Fruit fly (Drosophila melanogaster) whole organism, embryonic: ENCODE measurements around the gene Sytbeta.
A peak's percentile ranks its signal among the peaks of the same experiment; 100 is the strongest.

ENCODE experiments used
- CG10274 ChIP-seq: fragments of 200-800 bp; sonication (Bioruptor generic); optimal IDR thresholded peaks from 3 replicates; lab custom pipeline; 2017; ENCODE audit warnings: missing biosample characterization, mild to moderate bottlenecking, missing genetic modification characterization
- CG10321 ChIP-seq: fragments of 200-800 bp; sonication (Bioruptor generic); IDR thresholded peaks from 2 replicates; pipeline ENCODE4 v1.3.6; 2022; ENCODE audit warnings: missing biosample characterization, missing genetic modification characterization
- CG10654 ChIP-seq: fragments of 200-800 bp; sonication (Bioruptor generic); optimal IDR thresholded peaks from 2 replicates; lab custom pipeline; 2016; ENCODE audit warnings: missing biosample characterization, missing genetic modification characterization
- CG12219 ChIP-seq: fragments of 200-800 bp; sonication (Bioruptor generic); optimal IDR thresholded peaks from 3 replicates; lab custom pipeline; 2018; ENCODE audit warnings: missing biosample characterization, mild to moderate bottlenecking, missing genetic modification characterization
- CG12391 ChIP-seq: fragments of 200-800 bp; sonication (Bioruptor generic); optimal IDR thresholded peaks from 3 replicates; lab custom pipeline; 2018; ENCODE audit warnings: missing biosample characterization, mild to moderate bottlenecking, missing genetic modification characterization, moderate library complexity
- CG12769 ChIP-seq: fragments of 200-800 bp; sonication (Bioruptor generic); optimal IDR thresholded peaks from 2 replicates; lab custom pipeline; 2019; ENCODE audit warnings: missing biosample characterization, mild to moderate bottlenecking, missing genetic modification characterization, moderate library complexity
- CG14014 ChIP-seq: fragments of 200-800 bp; sonication (Bioruptor generic); IDR thresholded peaks from 2 replicates; pipeline ENCODE4 v1.3.6; 2022; ENCODE audit warnings: missing biosample characterization, missing genetic modification characterization
- CG14441 ChIP-seq: fragments of 200-800 bp; sonication (Bioruptor generic); IDR thresholded peaks from 2 replicates; pipeline ENCODE4 v1.3.6; 2022; ENCODE audit warnings: missing biosample characterization, missing genetic modification characterization
- CG15696 ChIP-seq: fragments of 200-800 bp; sonication (Bioruptor generic); optimal IDR thresholded peaks from 2 replicates; lab custom pipeline; 2019; ENCODE audit warnings: missing biosample characterization, mild to moderate bottlenecking, missing genetic modification characterization, moderate library complexity
- CG17385 ChIP-seq: fragments of 200-800 bp; sonication (Bioruptor generic); optimal IDR thresholded peaks from 3 replicates; lab custom pipeline; 2018; ENCODE audit warnings: missing biosample characterization, mild to moderate bottlenecking, missing genetic modification characterization
- CG33213 ChIP-seq: fragments of 200-800 bp; sonication (Bioruptor generic); optimal IDR thresholded peaks from 3 replicates; lab custom pipeline; 2016; ENCODE audit warnings: missing biosample characterization, missing genetic modification characterization
- CG34224 ChIP-seq: fragments of 200-800 bp; sonication (Bioruptor generic); IDR thresholded peaks from 3 replicates; pipeline ENCODE4 v1.3.6; 2022; ENCODE audit warnings: missing biosample characterization, missing genetic modification characterization; ENCODE audit not compliant: partially characterized antibody
- CG6254 ChIP-seq: fragments of 200-800 bp; sonication (Bioruptor generic); optimal IDR thresholded peaks from 3 replicates; lab custom pipeline; 2017; ENCODE audit warnings: mild to moderate bottlenecking, missing biosample characterization, missing genetic modification reagents, missing genetic modification characterization
- CG6654 ChIP-seq: fragments of 200-800 bp; sonication (Bioruptor generic); optimal IDR thresholded peaks from 2 replicates; lab custom pipeline; 2017; ENCODE audit warnings: missing biosample characterization, mild to moderate bottlenecking, missing genetic modification characterization
- CG6791 ChIP-seq: fragments of 200-800 bp; sonication (Bioruptor generic); IDR thresholded peaks from 3 replicates; pipeline ENCODE4 v1.3.6; 2022; ENCODE audit warnings: missing biosample characterization, missing genetic modification characterization; ENCODE audit not compliant: partially characterized antibody
- CG7928 ChIP-seq: fragments of 200-800 bp; sonication (Bioruptor generic); optimal IDR thresholded peaks from 2 replicates; lab custom pipeline; 2017; ENCODE audit warnings: missing biosample characterization, mild to moderate bottlenecking, missing genetic modification characterization
- CG8089 ChIP-seq: fragments of 200-800 bp; sonication (Bioruptor generic); optimal IDR thresholded peaks from 3 replicates; lab custom pipeline; 2016; ENCODE audit warnings: missing biosample characterization, missing genetic modification characterization
- CG9932 ChIP-seq: fragments of 200-800 bp; sonication (Bioruptor generic); IDR thresholded peaks from 2 replicates; pipeline ENCODE4 v1.3.6; 2022; ENCODE audit warnings: missing biosample characterization, missing genetic modification characterization
- Doc3 ChIP-seq: fragments of 200-800 bp; sonication (Bioruptor generic); IDR thresholded peaks from 3 replicates; pipeline ENCODE4 v1.3.6; 2022; ENCODE audit warnings: missing biosample characterization, missing genetic modification characterization; ENCODE audit not compliant: partially characterized antibody
- Hmx ChIP-seq: fragments of 200-800 bp; sonication (Bioruptor generic); optimal IDR thresholded peaks from 2 replicates; lab custom pipeline; 2016; ENCODE audit warnings: missing biosample characterization, missing genetic modification characterization
- Nf-YA ChIP-seq: fragments of 200-800 bp; sonication (Bioruptor generic); IDR thresholded peaks from 2 replicates; pipeline ENCODE4 v1.3.6; 2022; ENCODE audit warnings: missing biosample characterization, missing genetic modification characterization
- Poxn ChIP-seq: fragments of 200-800 bp; sonication (Bioruptor generic); IDR thresholded peaks from 2 replicates; pipeline ENCODE4 v1.3.6; 2022; ENCODE audit warnings: missing biosample characterization, missing genetic modification characterization
- Sin3A ChIP-seq: fragments of >200 bp; optimal IDR thresholded peaks from 2 replicates; lab custom pipeline; 2018
- Trl ChIP-seq, 3 experiments: fragments of >200 bp in 2 of 3; fragments of 200-800 bp in 1 of 3; sonication (Bioruptor generic) in 1 of 3; optimal IDR thresholded peaks; 2 replicates in 1 of 3; 3 replicates in 2 of 3; lab custom pipeline; 2016 to 2017; ENCODE audit warnings: missing biosample characterization in 1 of 3, missing genetic modification characterization in 1 of 3
- cg ChIP-seq: fragments of 200-800 bp; sonication (Bioruptor generic); optimal IDR thresholded peaks from 3 replicates; lab custom pipeline; 2019; ENCODE audit warnings: missing biosample characterization, mild to moderate bottlenecking, missing genetic modification characterization, moderate library complexity
- croc ChIP-seq: fragments of 200-800 bp; sonication (Bioruptor generic); conservative IDR thresholded peaks from 3 replicates; pipeline ENCODE4 v1.3.6; 2022; ENCODE audit warnings: missing biosample characterization, missing genetic modification characterization
- crp ChIP-seq, 2 experiments: fragments of 200-800 bp; sonication (Bioruptor generic); optimal IDR thresholded peaks; 2 replicates in 1 of 2; 3 replicates in 1 of 2; lab custom pipeline; 2017; ENCODE audit warnings: missing biosample characterization in 2 of 2, missing genetic modification characterization in 2 of 2, mild to moderate bottlenecking in 1 of 2, moderate library complexity in 1 of 2
- dysf ChIP-seq: fragments of 200-800 bp; sonication (Bioruptor generic); IDR thresholded peaks from 3 replicates; pipeline ENCODE4 v1.3.6; 2022; ENCODE audit warnings: missing biosample characterization, missing genetic modification characterization
- fd64A ChIP-seq: fragments of 200-800 bp; sonication (Bioruptor generic); optimal IDR thresholded peaks from 3 replicates; lab custom pipeline; 2018; ENCODE audit warnings: missing biosample characterization, mild to moderate bottlenecking, missing genetic modification characterization
- gce ChIP-seq: fragments of 200-800 bp; sonication (Bioruptor generic); IDR thresholded peaks from 3 replicates; pipeline ENCODE4 v1.3.6; 2022; ENCODE audit warnings: missing biosample characterization, missing genetic modification characterization
- gfzf ChIP-seq: fragments of 200-800 bp; sonication (Bioruptor generic); optimal IDR thresholded peaks from 2 replicates; lab custom pipeline; 2016; ENCODE audit warnings: missing biosample characterization, mild to moderate bottlenecking, missing genetic modification characterization, moderate library complexity
- klu ChIP-seq: fragments of 200-800 bp; sonication (Bioruptor generic); IDR thresholded peaks from 2 replicates; pipeline ENCODE4 v1.3.6; 2022; ENCODE audit warnings: missing biosample characterization, missing genetic modification characterization
- kni ChIP-seq: fragments of 200-800 bp; sonication (Bioruptor generic); optimal IDR thresholded peaks from 3 replicates; lab custom pipeline; 2017; ENCODE audit warnings: mild to moderate bottlenecking, missing biosample characterization, missing genetic modification reagents, missing genetic modification characterization
- knrl ChIP-seq: fragments of 200-800 bp; sonication (Bioruptor generic); IDR thresholded peaks from 3 replicates; pipeline ENCODE4 v1.3.6; 2022; ENCODE audit warnings: missing biosample characterization, missing genetic modification characterization; ENCODE audit not compliant: partially characterized antibody
- mam ChIP-seq: fragments of 200-800 bp; sonication (Bioruptor generic); optimal IDR thresholded peaks from 3 replicates; lab custom pipeline; 2016; ENCODE audit warnings: missing biosample characterization, missing genetic modification characterization
- org-1 ChIP-seq: fragments of 200-800 bp; sonication (Bioruptor generic); optimal IDR thresholded peaks from 2 replicates; lab custom pipeline; 2017; ENCODE audit warnings: missing biosample characterization, missing genetic modification characterization
- pb ChIP-seq: fragments of 200-800 bp; sonication (Bioruptor generic); optimal IDR thresholded peaks from 3 replicates; lab custom pipeline; 2016; ENCODE audit warnings: missing biosample characterization, missing genetic modification characterization
- pfk ChIP-seq: fragments of 200-800 bp; sonication (Bioruptor generic); optimal IDR thresholded peaks from 2 replicates; lab custom pipeline; 2018; ENCODE audit warnings: missing biosample characterization, mild to moderate bottlenecking, missing genetic modification characterization, moderate library complexity
- prd ChIP-seq, 3 experiments: fragments of >200 bp in 2 of 3; fragments of 200-800 bp in 1 of 3; sonication (Bioruptor generic) in 1 of 3; optimal IDR thresholded peaks in 2 of 3; IDR thresholded peaks in 1 of 3; 2 replicates in 2 of 3; 3 replicates in 1 of 3; pipeline versions ENCODE4 v1.3.6 to Lab custom; 2017 to 2022; ENCODE audit warnings: missing biosample characterization in 1 of 3, missing genetic modification characterization in 1 of 3
- pum ChIP-seq: fragments of 200-800 bp; sonication (Bioruptor generic); optimal IDR thresholded peaks from 2 replicates; lab custom pipeline; 2016; ENCODE audit warnings: missing biosample characterization, missing genetic modification characterization
- repo ChIP-seq: fragments of 200-800 bp; sonication (Bioruptor generic); optimal IDR thresholded peaks from 2 replicates; lab custom pipeline; 2016; ENCODE audit warnings: missing biosample characterization, missing genetic modification characterization
- sqz ChIP-seq: fragments of 200-800 bp; sonication (Bioruptor generic); optimal IDR thresholded peaks from 3 replicates; lab custom pipeline; 2018; ENCODE audit warnings: missing biosample characterization, mild to moderate bottlenecking, missing genetic modification characterization
- tio ChIP-seq: fragments of 200-800 bp; sonication (Bioruptor generic); optimal IDR thresholded peaks from 2 replicates; lab custom pipeline; 2017; ENCODE audit warnings: missing biosample characterization, missing genetic modification characterization, inconsistent platforms
- unc-4 ChIP-seq: fragments of 200-800 bp; sonication (Bioruptor generic); IDR thresholded peaks from 2 replicates; pipeline ENCODE4 v1.3.6; 2022; ENCODE audit warnings: missing biosample characterization, missing genetic modification characterization; ENCODE audit not compliant: partially characterized antibody
- usp ChIP-seq: fragments of >200 bp; optimal IDR thresholded peaks from 2 replicates; lab custom pipeline; 2017; ENCODE audit warnings: missing biosample characterization, missing genetic modification characterization
- vfl ChIP-seq: fragments of 200-800 bp; sonication (Bioruptor generic); optimal IDR thresholded peaks from 2 replicates; lab custom pipeline; 2016; ENCODE audit warnings: missing biosample characterization, missing genetic modification characterization
- vvl ChIP-seq: fragments of 200-800 bp; sonication (Bioruptor generic); IDR thresholded peaks from 2 replicates; pipeline ENCODE4 v1.3.6; 2022; ENCODE audit warnings: missing biosample characterization, missing genetic modification characterization

Sytbeta gene

dm6 chr3L:14977536-14978495, 87.0 kb downstream of the Sytbeta start (continued):
- TF ChIP-seq CG17385 (GFP tag; lab: Kevin White, UChicago): peak; percentile 39
- 0 out of 3 replicates have a peak, but pooled peaks have one; percentile 25 for TF ChIP-seq gce (GFP tag; lab: Robert Waterston, UW)
- TF ChIP-seq CG9932 (GFP tag; lab: Robert Waterston, UW): no peak
- peak; percentile 33 for TF ChIP-seq CG12219 (GFP tag; lab: Kevin White, UChicago)
- TF ChIP-seq crp (GFP tag; optimal IDR thresholded peaks at IDR 0.05; lab: Kevin White, UChicago): peak in 1 of 2 experiments; percentile 3
- peak; percentile 32; the same call in 1 of the 2 replicates for TF ChIP-seq CG14014 (GFP tag; lab: Robert Waterston, UW)
- TF ChIP-seq CG8089 (GFP tag; lab: Kevin White, UChicago): no peak
- no peak for TF ChIP-seq knrl (GFP tag; lab: Robert Waterston, UW)
- peak; percentile 75 for TF ChIP-seq CG15696
- TF ChIP-seq cg (GFP tag; lab: Kevin White, UChicago): peak; percentile 91
- TF ChIP-seq CG10321: no peak
- TF ChIP-seq CG6654 (GFP tag; lab: Kevin White, UChicago): no peak
- TF ChIP-seq pb (GFP tag; lab: Kevin White, UChicago): no peak
- 0 out of 2 replicates have a peak, but pooled peaks have one; percentile 21 for TF ChIP-seq klu (GFP tag; lab: Robert Waterston, UW)
- TF ChIP-seq pfk: no peak
- TF ChIP-seq mam: no peak
- TF ChIP-seq dysf (GFP tag; lab: Robert Waterston, UW): no peak
- no peak for TF ChIP-seq vfl
- TF ChIP-seq sqz (GFP tag; lab: Kevin White, UChicago): peak; percentile 54
- peak; percentile 11 for TF ChIP-seq org-1
- TF ChIP-seq Sin3A (lab: Kevin White, UChicago): no peak
- TF ChIP-seq CG14441 (GFP tag; lab: Robert Waterston, UW): peak; percentile 12; the same call in 1 of the 2 replicates
- TF ChIP-seq vvl (GFP tag; lab: Robert Waterston, UW): peak; percentile 58
- no peak for TF ChIP-seq usp (GFP tag; lab: Kevin White, UChicago)
- TF ChIP-seq CG34224 (GFP tag; lab: Robert Waterston, UW): peak; percentile 38; the same call in 1 of the 3 replicates
- TF ChIP-seq repo (GFP tag; lab: Kevin White, UChicago): no peak
- TF ChIP-seq CG33213 (GFP tag; lab: Kevin White, UChicago): no peak
- peak; percentile 62; the same call in 1 of the 3 replicates for TF ChIP-seq CG6791 (GFP tag; lab: Robert Waterston, UW)
- no peak for TF ChIP-seq CG6254
- TF ChIP-seq CG10274 (GFP tag; lab: Kevin White, UChicago): no peak
- TF ChIP-seq CG12391: peak; percentile 62
- no peak for TF ChIP-seq CG7928 (GFP tag; lab: Kevin White, UChicago)
- no peak for TF ChIP-seq gfzf (GFP tag; lab: Kevin White, UChicago)
- TF ChIP-seq Nf-YA: no peak
- TF ChIP-seq Poxn (GFP tag; lab: Robert Waterston, UW): no peak
- TF ChIP-seq croc: no peak
- TF ChIP-seq Trl (optimal IDR thresholded peaks at IDR 0.05; lab: Kevin White, UChicago): peak; percentile 58 to 63
- no peak for TF ChIP-seq Trl (GFP tag; optimal IDR thresholded peaks at IDR 0.05; lab: Kevin White, UChicago)
- TF ChIP-seq unc-4 (GFP tag; lab: Robert Waterston, UW): no peak
- no peak for TF ChIP-seq prd (optimal IDR thresholded peaks at IDR 0.05; lab: Kevin White, UChicago)
- TF ChIP-seq prd (GFP tag; IDR thresholded peaks at IDR 0.05; lab: Robert Waterston, UW): peak; percentile 66
- TF ChIP-seq tio (GFP tag; lab: Kevin White, UChicago): peak; percentile 72
- TF ChIP-seq CG10654 (GFP tag; lab: Kevin White, UChicago): peak; percentile 11
- TF ChIP-seq CG12769 (tag; lab: Kevin White, UChicago): peak; percentile 58
- TF ChIP-seq Doc3 (GFP tag; lab: Robert Waterston, UW): no peak
- peak; percentile 43 for TF ChIP-seq fd64A
- TF ChIP-seq Hmx (GFP tag; lab: Kevin White, UChicago): no peak
- TF ChIP-seq kni (GFP tag; lab: Kevin White, UChicago): peak; percentile 97
- TF ChIP-seq pum (GFP tag; lab: Kevin White, UChicago): peak; percentile 51
